Worm (Caenorhabditis elegans) whole organism, early embryonic: ENCODE measurements around the gene lro-1.
A peak's percentile ranks its signal among the peaks of the same experiment; 100 is the strongest.

Experiments used
- B0310.2 ChIP-seq: sonication (generic microtip); optimal IDR thresholded peaks from 2 replicates; lab custom pipeline; 2016; ENCODE audit warnings: mild to moderate bottlenecking, missing genetic modification characterization, missing compliant biosample characterization
- F13C5.2 ChIP-seq: sonication (generic microtip); optimal IDR thresholded peaks from 2 replicates; lab custom pipeline; 2017; ENCODE audit warnings: mild to moderate bottlenecking, missing genetic modification characterization, inconsistent platforms, missing compliant biosample characterization
- aly-1 ChIP-seq: sonication (generic microtip); optimal IDR thresholded peaks from 2 replicates; lab custom pipeline; 2016; ENCODE audit warnings: missing genetic modification characterization, missing compliant biosample characterization
- ama-1 ChIP-seq: fragments of 150-350 bp; optimal IDR thresholded peaks from 2 replicates; lab custom pipeline; 2014
- ceh-13 ChIP-seq: fragments of 200-800 bp; sonication (Bioruptor generic); optimal IDR thresholded peaks from 2 replicates; lab custom pipeline; 2018; ENCODE audit warnings: mild to moderate bottlenecking, missing genetic modification characterization, missing compliant biosample characterization
- ceh-36 ChIP-seq: sonication (generic microtip); optimal IDR thresholded peaks from 2 replicates; lab custom pipeline; 2016; ENCODE audit warnings: missing genetic modification characterization, inconsistent platforms, missing compliant biosample characterization
- ets-7 ChIP-seq: sonication (generic microtip); optimal IDR thresholded peaks from 2 replicates; lab custom pipeline; 2016; ENCODE audit warnings: missing genotype, missing genetic modification characterization, missing compliant biosample characterization
- flt-1 ChIP-seq: fragments of 200-800 bp; sonication (Bioruptor generic); IDR thresholded peaks from 2 replicates; pipeline ENCODE4 v1.3.6; 2022; ENCODE audit warnings: missing genetic modification characterization, missing compliant biosample characterization
- hmbx-1 ChIP-seq: sonication (generic microtip); optimal IDR thresholded peaks from 2 replicates; lab custom pipeline; 2016; ENCODE audit warnings: mild to moderate bottlenecking, missing genetic modification characterization, missing compliant biosample characterization
- hmg-4 ChIP-seq: fragments of 200-800 bp; sonication (Bioruptor generic); optimal IDR thresholded peaks from 2 replicates; lab custom pipeline; 2018; ENCODE audit warnings: mild to moderate bottlenecking, missing genetic modification characterization, missing compliant biosample characterization
- hnd-1 ChIP-seq: sonication (generic microtip); optimal IDR thresholded peaks from 2 replicates; lab custom pipeline; 2016; ENCODE audit warnings: missing genetic modification characterization, missing compliant biosample characterization
- pes-1 ChIP-seq: fragments of 200-800 bp; sonication (Bioruptor generic); IDR thresholded peaks from 2 replicates; pipeline ENCODE4 v1.3.6; 2022; ENCODE audit warnings: missing genetic modification reagents, missing genetic modification characterization, missing compliant biosample characterization
- scrt-1 ChIP-seq: fragments of 200-800 bp; sonication (Bioruptor generic); IDR thresholded peaks from 2 replicates; pipeline ENCODE4 v1.3.6; 2022; ENCODE audit warnings: missing genetic modification characterization, missing compliant biosample characterization
- sea-1 ChIP-seq: fragments of 200-800 bp; sonication (Bioruptor generic); conservative IDR thresholded peaks from 2 replicates; pipeline ENCODE4 v1.3.6; 2022; ENCODE audit warnings: missing genetic modification characterization, missing compliant biosample characterization
- tbx-11 ChIP-seq: fragments of 200-800 bp; sonication (Bioruptor generic); IDR thresholded peaks from 2 replicates; pipeline ENCODE4 v1.3.6; 2022; ENCODE audit warnings: missing genetic modification characterization, missing compliant biosample characterization
- tbx-37 ChIP-seq: fragments of 200-800 bp; sonication (Bioruptor generic); conservative IDR thresholded peaks from 2 replicates; pipeline ENCODE4 v1.3.6; 2022; ENCODE audit warnings: missing genetic modification reagents, missing genetic modification characterization, missing compliant biosample characterization
- tra-4 ChIP-seq: sonication (generic microtip); optimal IDR thresholded peaks from 2 replicates; lab custom pipeline; 2017; ENCODE audit warnings: missing genetic modification characterization, missing compliant biosample characterization

lro-1 gene

ce11 chrX:6251321-6251720 lies 20.6 kb upstream of the lro-1 start:
- TF ChIP-seq tra-4 (tag; lab: Kevin White, UChicago) (no peak), hmbx-1 (tag; lab: Kevin White, UChicago) (no peak)

ce11 chrX:6251947-6252617 lies 19.8 kb upstream of the lro-1 start:
- no peak for TF ChIP-seq ceh-13 (GFP tag; lab: Kevin White, UChicago)
- TF ChIP-seq hnd-1, result no peak
- no peak for TF ChIP-seq tbx-37
- no peak for TF ChIP-seq tra-4 (tag; lab: Kevin White, UChicago)
- 0 out of 2 replicates have a peak, but pooled peaks have one; percentile 54 for TF ChIP-seq scrt-1 (GFP tag; lab: Robert Waterston, UW)
- TF ChIP-seq F13C5.2, result peak; percentile 1
- no peak for TF ChIP-seq pes-1 (GFP tag; lab: Robert Waterston, UW)
- TF ChIP-seq hmg-4 (GFP tag; lab: Kevin White, UChicago), result peak; percentile 48
- TF ChIP-seq aly-1, result peak; percentile 61
- peak; percentile 57; the same call in 1 of the 2 replicates for TF ChIP-seq sea-1 (GFP tag; lab: Robert Waterston, UW)
- TF ChIP-seq ama-1 (lab: Kevin White, UChicago), result peak; percentile 91
- no peak for TF ChIP-seq hmbx-1 (tag; lab: Kevin White, UChicago)

ce11 chrX:6252752-6253151 lies 19.1 kb upstream of the lro-1 start:
- TF ChIP-seq tra-4 (tag; lab: Kevin White, UChicago) (no peak), ets-7 (tag; lab: Kevin White, UChicago) (peak; percentile 14)

ce11 chrX:6253160-6253559 lies 18.7 kb upstream of the lro-1 start:
- TF ChIP-seq scrt-1 (GFP tag; lab: Robert Waterston, UW) (no peak), hmbx-1 (tag; lab: Kevin White, UChicago) (no peak), sea-1 (GFP tag; lab: Robert Waterston, UW) (no peak), flt-1 (GFP tag; lab: Robert Waterston, UW) (no peak), pes-1 (GFP tag; lab: Robert Waterston, UW) (no peak), ceh-36 (tag; lab: Kevin White, UChicago) (no peak), F13C5.2 (no peak), tbx-37 (no peak), B0310.2 (tag; lab: Kevin White, UChicago) (no peak), ets-7 (tag; lab: Kevin White, UChicago) (no peak), aly-1 (no peak)

ce11 chrX:6253566-6253898 lies 18.4 kb upstream of the lro-1 start:
- TF ChIP-seq hnd-1, result no peak
- TF ChIP-seq ceh-13 (GFP tag; lab: Kevin White, UChicago), result no peak
- TF ChIP-seq B0310.2 (tag; lab: Kevin White, UChicago), result no peak
- no peak for TF ChIP-seq scrt-1 (GFP tag; lab: Robert Waterston, UW)
- TF ChIP-seq hmbx-1 (tag; lab: Kevin White, UChicago), result no peak
- TF ChIP-seq ceh-36 (tag; lab: Kevin White, UChicago), result no peak
- no peak for TF ChIP-seq pes-1 (GFP tag; lab: Robert Waterston, UW)
- TF ChIP-seq sea-1 (GFP tag; lab: Robert Waterston, UW), result no peak
- TF ChIP-seq ets-7 (tag; lab: Kevin White, UChicago), result no peak
- no peak for TF ChIP-seq tbx-37
- no peak for TF ChIP-seq hmg-4 (GFP tag; lab: Kevin White, UChicago)
- TF ChIP-seq ama-1 (lab: Kevin White, UChicago), result no peak
- TF ChIP-seq tra-4 (tag; lab: Kevin White, UChicago), result no peak
- TF ChIP-seq F13C5.2, result no peak
- no peak for TF ChIP-seq tbx-11
- no peak for TF ChIP-seq flt-1 (GFP tag; lab: Robert Waterston, UW)
- TF ChIP-seq aly-1, result no peak

ce11 chrX:6253899-6254670 lies 17.8 kb upstream of the lro-1 start:
- no peak for TF ChIP-seq B0310.2 (tag; lab: Kevin White, UChicago)
- TF ChIP-seq flt-1 (GFP tag; lab: Robert Waterston, UW), result no peak
- peak; percentile 67 for TF ChIP-seq hmg-4 (GFP tag; lab: Kevin White, UChicago)
- TF ChIP-seq scrt-1 (GFP tag; lab: Robert Waterston, UW), result no peak
- TF ChIP-seq ceh-13 (GFP tag; lab: Kevin White, UChicago), result no peak
- TF ChIP-seq tbx-11, result no peak
- TF ChIP-seq pes-1 (GFP tag; lab: Robert Waterston, UW), result 0 out of 2 replicates have a peak, but pooled peaks have one; percentile 11
- no peak for TF ChIP-seq F13C5.2
- TF ChIP-seq ceh-36 (tag; lab: Kevin White, UChicago), result peak; percentile 24
- peak; percentile 56; the same call in 1 of the 2 replicates for TF ChIP-seq sea-1 (GFP tag; lab: Robert Waterston, UW)
- no peak for TF ChIP-seq ama-1 (lab: Kevin White, UChicago)

- no peak for TF ChIP-seq ets-7 (tag; lab: Kevin White, UChicago)
- no peak for TF ChIP-seq hmbx-1 (tag; lab: Kevin White, UChicago)
- TF ChIP-seq flt-1 (GFP tag; lab: Robert Waterston, UW), result no peak
- TF ChIP-seq ceh-13 (GFP tag; lab: Kevin White, UChicago), result no peak
- TF ChIP-seq aly-1, result no peak
- no peak for TF ChIP-seq tra-4 (tag; lab: Kevin White, UChicago)
Observed at ce11 chrX:6254671-6255031, 17.2 kb upstream of the lro-1 start.
